Worm (Caenorhabditis elegans): ENCODE measurements around the gene sdz-16.

Gene sdz-16

DNA sequence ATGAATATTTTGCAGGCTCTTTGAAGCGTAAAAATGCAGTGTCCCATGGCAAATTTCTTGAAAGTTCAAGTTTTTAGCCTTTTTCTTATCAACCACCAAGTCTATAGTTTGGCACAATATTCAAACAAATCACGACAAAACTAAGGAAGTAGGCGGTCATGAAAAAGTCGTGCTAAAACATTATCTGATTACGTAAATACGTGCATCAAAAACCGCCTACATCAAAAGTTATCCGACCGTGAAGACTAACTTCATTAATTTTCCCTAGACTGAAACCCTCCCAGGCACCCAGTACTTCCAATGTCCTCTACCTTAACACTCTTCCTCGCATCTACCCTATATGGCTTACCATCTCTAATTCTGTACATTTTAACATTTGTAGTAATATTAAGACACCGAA lies 730 bp upstream of the sdz-16 start, which contains the start of gene srg-44:
srg-44 (plus strand) TSS at position 301 of the 400 bp plus-strand sequence.
- no peak for TF ChIP-seq ref-1 (GFP tag; conservative IDR thresholded peaks at IDR 0.05)
- TF ChIP-seq klf-2 (GFP tag; conservative IDR thresholded peaks at IDR 0.05): no peak
- TF ChIP-seq cog-1 (tag; optimal IDR thresholded peaks at IDR 0.05): no peak
- TF ChIP-seq ztf-29 (GFP tag; IDR thresholded peaks at IDR 0.05): no peak
- no peak for TF ChIP-seq ztf-23 (GFP tag; IDR thresholded peaks at IDR 0.05)
- TF ChIP-seq flt-1 (GFP tag; IDR thresholded peaks at IDR 0.05): no peak
- TF ChIP-seq med-1 (GFP tag; optimal IDR thresholded peaks at IDR 0.05; ENCODE audit: insufficient read depth): no peak
- no peak for TF ChIP-seq tab-1 (GFP tag; IDR thresholded peaks at IDR 0.05)
- no peak for TF ChIP-seq T22C8.4 (GFP tag; IDR thresholded peaks at IDR 0.05)

DNA sequence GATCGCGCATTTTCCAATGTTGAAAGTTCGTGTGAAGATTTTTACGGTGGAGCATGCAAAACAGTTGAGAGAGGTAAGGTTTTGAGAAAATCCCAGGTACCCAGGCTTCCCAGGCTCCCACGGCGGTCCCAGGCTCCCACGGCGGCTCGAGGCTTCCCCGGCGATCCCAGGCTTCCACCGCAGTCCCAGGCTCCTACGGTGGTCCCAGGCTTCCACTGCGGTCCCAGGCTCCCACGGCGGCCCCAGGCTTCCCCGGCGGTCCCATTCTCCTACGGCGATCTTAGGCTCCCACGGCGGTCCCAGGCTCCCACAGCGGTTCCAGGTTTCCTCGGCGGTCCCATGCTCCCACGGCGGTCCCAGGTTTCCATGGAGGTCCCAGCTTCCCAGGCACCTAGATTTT lies 3.9 kb downstream of the sdz-16 start:
- TF ChIP-seq tab-1 (GFP tag; IDR thresholded peaks at IDR 0.05) (no peak), T22C8.4 (GFP tag; IDR thresholded peaks at IDR 0.05) (no peak), ztf-23 (GFP tag; IDR thresholded peaks at IDR 0.05) (no peak), cog-1 (tag; optimal IDR thresholded peaks at IDR 0.05) (no peak)

DNA sequence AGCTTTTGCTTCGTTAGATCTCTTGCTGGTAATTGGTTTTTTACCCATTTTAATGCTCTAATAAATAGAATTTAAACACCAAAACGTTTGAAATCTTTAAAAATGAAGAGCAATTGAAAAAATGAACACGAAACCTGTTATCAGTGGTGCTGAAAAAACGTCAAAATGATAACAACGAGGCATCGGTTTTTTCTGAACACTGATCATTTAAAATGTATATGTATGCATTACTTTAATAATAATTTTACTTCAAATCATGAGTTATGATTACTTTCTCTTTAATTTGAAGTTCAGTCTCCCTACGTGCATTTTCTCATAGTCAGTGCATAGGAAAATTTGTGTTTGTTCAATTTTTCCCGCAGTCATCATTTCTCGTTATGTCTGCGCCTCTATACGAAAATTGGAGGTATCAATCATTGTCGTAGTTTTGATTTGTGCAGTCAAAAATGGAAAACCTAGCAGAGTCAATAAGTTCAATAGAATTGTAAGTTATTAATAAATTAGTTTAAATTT lies 5.3 kb downstream of the sdz-16 start, which contains the start of gene F31E9.3:
F31E9.3 (plus strand) TSS at position 194 of the 513 bp plus-strand sequence.
- no peak for TF ChIP-seq ztf-29 (GFP tag; IDR thresholded peaks at IDR 0.05)

DNA sequence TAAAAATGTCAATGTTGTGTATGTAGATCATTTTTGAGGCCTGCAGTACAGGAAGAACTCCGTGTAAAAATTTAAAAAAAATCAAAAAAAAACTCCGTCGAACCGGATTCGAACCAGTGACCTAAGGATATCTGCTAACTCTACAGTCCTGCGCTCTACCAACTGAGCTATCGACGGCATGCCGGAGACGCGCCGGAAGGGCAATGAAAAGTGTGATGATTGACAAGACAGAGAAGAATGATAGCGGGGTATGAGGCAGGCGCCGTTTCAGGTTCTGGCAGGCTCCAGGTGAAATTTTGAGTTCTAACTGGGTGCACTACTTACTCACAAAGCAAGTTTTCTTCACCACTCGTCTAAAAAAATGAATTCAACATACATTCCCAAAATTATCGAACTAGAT lies 10.0 kb downstream of the sdz-16 start, which contains the start of gene srz-58:
srz-58 (plus strand) TSS at position 362 of the 400 bp plus-strand sequence.
- no peak for TF ChIP-seq cog-1 (tag; optimal IDR thresholded peaks at IDR 0.05)
- no peak for TF ChIP-seq med-1 (GFP tag; optimal IDR thresholded peaks at IDR 0.05; ENCODE audit: insufficient read depth)
- no peak for TF ChIP-seq ztf-29 (GFP tag; IDR thresholded peaks at IDR 0.05)
- TF ChIP-seq ztf-23 (GFP tag; IDR thresholded peaks at IDR 0.05): no peak
- TF ChIP-seq flt-1 (GFP tag; IDR thresholded peaks at IDR 0.05): 0 out of 2 replicates have a peak, but pooled peaks have one; percentile 39
- TF ChIP-seq klf-2 (GFP tag; conservative IDR thresholded peaks at IDR 0.05): 0 out of 2 replicates have a peak, but pooled peaks have one; percentile 15
- 0 out of 2 replicates have a peak, but pooled peaks have one; percentile 9 for TF ChIP-seq tab-1 (GFP tag; IDR thresholded peaks at IDR 0.05)

DNA sequence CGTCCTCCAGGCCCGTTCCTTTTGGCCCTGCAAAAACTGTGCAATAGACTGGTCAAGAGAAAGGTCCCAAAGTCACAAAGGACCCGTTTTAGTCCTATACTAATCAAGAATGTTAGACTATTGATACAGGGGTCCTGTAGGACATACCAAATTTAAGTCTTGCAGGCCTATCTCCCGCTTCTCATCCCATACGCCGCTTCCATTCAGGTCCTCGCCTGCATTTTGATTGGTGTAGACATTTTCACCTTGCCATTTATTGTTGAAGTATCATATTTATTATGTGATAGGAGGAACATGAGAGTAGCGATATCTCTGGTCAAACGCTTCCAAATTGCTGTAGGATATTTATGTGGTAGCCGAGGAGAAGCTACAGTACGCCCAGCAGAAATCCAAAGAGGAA lies 10.5 kb downstream of the sdz-16 start:
- TF ChIP-seq flt-1 (GFP tag; IDR thresholded peaks at IDR 0.05) (no peak), T22C8.4 (GFP tag; IDR thresholded peaks at IDR 0.05) (no peak), ref-1 (GFP tag; conservative IDR thresholded peaks at IDR 0.05) (no peak), ztf-29 (GFP tag; IDR thresholded peaks at IDR 0.05) (no peak), cog-1 (tag; optimal IDR thresholded peaks at IDR 0.05) (no peak), tab-1 (GFP tag; IDR thresholded peaks at IDR 0.05) (no peak), klf-2 (GFP tag; conservative IDR thresholded peaks at IDR 0.05) (no peak), ztf-23 (GFP tag; IDR thresholded peaks at IDR 0.05) (no peak), med-1 (GFP tag; optimal IDR thresholded peaks at IDR 0.05; ENCODE audit: insufficient read depth) (no peak)

DNA sequence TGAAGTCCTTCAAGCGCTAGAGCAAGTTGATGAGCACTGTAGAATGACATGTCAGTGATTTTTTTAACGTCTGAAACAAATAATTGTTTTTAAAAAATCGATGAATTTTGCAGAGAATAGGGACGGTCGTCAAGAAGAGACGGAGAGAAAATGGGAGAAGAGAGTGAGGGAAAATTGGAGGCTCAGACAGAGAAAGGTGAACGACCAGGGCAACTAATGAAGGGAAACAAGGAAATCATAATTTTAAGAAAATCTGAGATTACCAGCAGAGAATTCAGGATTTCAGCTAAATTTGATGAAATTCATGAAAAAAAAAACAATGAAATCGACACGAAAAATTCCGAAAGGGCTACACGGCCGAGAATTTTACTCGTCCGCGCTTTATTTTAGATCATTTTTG lies 12.7 kb downstream of the sdz-16 start, which contains the start of gene F31E9.6:
F31E9.6 (minus strand) TSS at position 91 of the 400 bp plus-strand sequence.
- no peak for TF ChIP-seq ref-1 (GFP tag; conservative IDR thresholded peaks at IDR 0.05)

DNA sequence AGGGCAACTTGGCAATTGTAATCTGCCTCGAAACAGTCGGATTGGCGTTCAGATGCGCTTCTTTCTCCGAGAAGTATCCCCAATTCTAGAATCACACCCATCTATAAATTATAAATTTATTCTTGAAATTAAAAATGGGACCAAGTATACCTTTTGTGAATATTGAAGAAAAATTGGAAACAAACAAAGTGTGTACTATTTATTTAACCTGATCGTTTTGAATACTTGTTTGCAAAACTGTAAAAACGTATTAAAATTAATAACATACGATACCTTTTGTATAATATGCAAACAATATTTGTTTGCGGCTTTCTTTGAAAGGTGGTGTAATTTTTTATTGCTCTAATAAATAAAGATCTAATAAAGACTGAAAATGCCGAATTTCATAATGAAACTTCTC lies 15.4 kb downstream of the sdz-16 start, which contains the start of gene Y61B8B.3:
Y61B8B.3 (minus strand) TSS at position 101 of the 400 bp plus-strand sequence.
- TF ChIP-seq flt-1 (GFP tag; IDR thresholded peaks at IDR 0.05) (no peak), ztf-29 (GFP tag; IDR thresholded peaks at IDR 0.05) (no peak), klf-2 (GFP tag; conservative IDR thresholded peaks at IDR 0.05) (no peak), tab-1 (GFP tag; IDR thresholded peaks at IDR 0.05) (no peak), med-1 (GFP tag; optimal IDR thresholded peaks at IDR 0.05; ENCODE audit: insufficient read depth) (no peak), cog-1 (tag; optimal IDR thresholded peaks at IDR 0.05) (no peak), ztf-23 (GFP tag; IDR thresholded peaks at IDR 0.05) (no peak), T22C8.4 (GFP tag; IDR thresholded peaks at IDR 0.05) (no peak), ref-1 (GFP tag; conservative IDR thresholded peaks at IDR 0.05) (no peak)

DNA sequence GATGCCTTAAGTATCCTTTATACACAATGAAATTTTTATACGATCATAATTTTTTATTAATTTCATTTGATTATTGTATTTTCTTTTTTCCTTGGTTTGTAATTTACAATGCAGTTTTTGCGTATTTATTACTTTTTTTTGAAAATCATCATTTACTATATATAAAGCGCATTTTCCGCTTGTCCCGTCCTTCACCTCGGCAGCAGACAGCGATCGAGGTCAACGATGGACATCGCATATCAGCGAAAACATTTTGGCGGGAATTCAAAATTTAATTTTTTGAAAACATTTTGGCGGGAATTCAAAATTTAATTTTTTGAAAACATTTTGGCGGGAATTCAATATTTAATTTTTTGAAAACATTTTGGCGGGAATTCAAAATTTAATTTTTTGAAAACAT lies 19.8 kb downstream of the sdz-16 start:
- TF ChIP-seq klf-2 (GFP tag; conservative IDR thresholded peaks at IDR 0.05) (no peak), tab-1 (GFP tag; IDR thresholded peaks at IDR 0.05) (no peak), cog-1 (tag; optimal IDR thresholded peaks at IDR 0.05) (no peak), ref-1 (GFP tag; conservative IDR thresholded peaks at IDR 0.05) (no peak), T22C8.4 (GFP tag; IDR thresholded peaks at IDR 0.05) (no peak), ztf-23 (GFP tag; IDR thresholded peaks at IDR 0.05) (no peak), ztf-29 (GFP tag; IDR thresholded peaks at IDR 0.05) (no peak), med-1 (GFP tag; optimal IDR thresholded peaks at IDR 0.05; ENCODE audit: insufficient read depth) (no peak), flt-1 (GFP tag; IDR thresholded peaks at IDR 0.05) (no peak)

DNA sequence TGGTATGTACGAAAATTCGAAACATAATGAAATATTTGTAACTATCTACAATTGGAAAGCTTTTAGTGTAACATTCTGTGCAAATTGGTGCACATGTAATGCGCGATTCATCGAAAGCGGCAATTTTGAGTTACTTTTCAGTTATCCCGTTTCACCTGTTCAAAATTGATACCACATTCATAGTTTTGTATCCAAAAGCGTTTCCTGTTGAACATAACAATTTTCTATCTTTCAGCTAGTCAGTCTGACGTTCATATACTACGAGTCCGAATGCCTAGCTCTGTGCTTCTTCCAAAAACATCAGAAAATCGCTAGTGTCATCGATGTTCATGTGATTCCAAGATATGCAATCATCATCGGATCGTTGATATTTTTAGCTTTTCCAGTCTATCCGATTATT lies 24.4 kb downstream of the sdz-16 start:
- TF ChIP-seq tab-1 (GFP tag; IDR thresholded peaks at IDR 0.05) (no peak), med-1 (GFP tag; optimal IDR thresholded peaks at IDR 0.05; ENCODE audit: insufficient read depth) (no peak), ztf-29 (GFP tag; IDR thresholded peaks at IDR 0.05) (no peak), T22C8.4 (GFP tag; IDR thresholded peaks at IDR 0.05) (no peak), klf-2 (GFP tag; conservative IDR thresholded peaks at IDR 0.05) (no peak), flt-1 (GFP tag; IDR thresholded peaks at IDR 0.05) (no peak), cog-1 (tag; optimal IDR thresholded peaks at IDR 0.05) (no peak), ztf-23 (GFP tag; IDR thresholded peaks at IDR 0.05) (no peak), ref-1 (GFP tag; conservative IDR thresholded peaks at IDR 0.05) (no peak)

DNA sequence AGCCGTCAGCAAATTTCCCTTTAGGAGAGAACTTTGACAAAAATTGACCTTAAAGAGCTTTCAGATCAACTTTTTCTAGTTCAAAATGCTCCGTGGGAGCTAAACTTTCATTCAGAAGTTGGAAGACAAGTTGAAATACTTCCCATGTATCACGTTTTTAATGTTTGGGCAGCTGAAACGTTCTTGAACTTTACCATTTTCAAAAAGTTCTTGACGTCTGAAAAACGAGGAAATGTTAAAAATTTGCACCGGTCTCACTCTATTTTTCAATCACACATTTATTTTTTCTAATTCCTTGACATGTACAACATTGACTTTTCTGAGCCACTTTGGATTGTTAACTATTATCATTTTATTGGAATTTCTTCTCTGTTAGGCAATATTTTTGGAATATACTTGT lies 25.0 kb downstream of the sdz-16 start, which contains the start of gene sri-70:
sri-70 (plus strand) TSS at position 301 of the 400 bp plus-strand sequence.
- TF ChIP-seq ztf-29 (GFP tag; IDR thresholded peaks at IDR 0.05) (no peak), ref-1 (GFP tag; conservative IDR thresholded peaks at IDR 0.05) (no peak), klf-2 (GFP tag; conservative IDR thresholded peaks at IDR 0.05) (no peak)
